Worm (Caenorhabditis elegans) whole organism, L4 larva: Measurements from ENCODE around the gene cyp-34A1.

ENCODE experiments used
- D1046.2 ChIP-seq: fragments of 200-800 bp; sonication (Bioruptor generic); IDR thresholded peaks from 2 replicates; pipeline ENCODE4 v1.3.6; 2022; ENCODE audit warnings: missing genetic modification characterization, missing compliant biosample characterization
- F10B5.3 ChIP-seq: sonication (generic microtip); optimal IDR thresholded peaks from 2 replicates; lab custom pipeline; 2016; ENCODE audit warnings: mild to moderate bottlenecking, missing genetic modification characterization, missing compliant biosample characterization
- F26F4.8 ChIP-seq: fragments of 200-800 bp; sonication (Bioruptor generic); conservative IDR thresholded peaks from 2 replicates; pipeline ENCODE4 v1.3.6; 2022; ENCODE audit warnings: missing genetic modification characterization, missing compliant biosample characterization
- T20F7.1 ChIP-seq: fragments of 200-800 bp; sonication (Bioruptor generic); optimal IDR thresholded peaks from 2 replicates; lab custom pipeline; 2018; ENCODE audit warnings: mild to moderate bottlenecking, missing genetic modification characterization, missing compliant biosample characterization
- Y105C5A.15 ChIP-seq: fragments of 200-800 bp; sonication (Bioruptor generic); IDR thresholded peaks from 2 replicates; pipeline ENCODE4 v1.3.6; 2022; ENCODE audit warnings: missing genetic modification characterization, missing compliant biosample characterization
- Y5F2A.4 ChIP-seq: fragments of 200-800 bp; sonication (Bioruptor generic); optimal IDR thresholded peaks from 2 replicates; lab custom pipeline; 2018; ENCODE audit warnings: mild to moderate bottlenecking, missing genetic modification characterization, missing compliant biosample characterization
- ZK337.2 ChIP-seq: fragments of 200-800 bp; sonication (Bioruptor generic); IDR thresholded peaks from 2 replicates; pipeline ENCODE4 v1.3.6; 2022; ENCODE audit warnings: missing genetic modification reagents, missing genetic modification characterization, missing compliant biosample characterization
- aha-1 ChIP-seq: fragments of 150-350 bp; peaks from one replicate; lab custom pipeline; 2014; ENCODE audit warnings: missing biosample characterization, missing genetic modification characterization
- ama-1 ChIP-seq: fragments of 150-350 bp; optimal IDR thresholded peaks from 2 replicates; lab custom pipeline; 2014; ENCODE audit warnings: inconsistent platforms, mixed read lengths
- ceh-20 ChIP-seq: fragments of 200-800 bp; sonication (Bioruptor generic); IDR thresholded peaks from 2 replicates; pipeline ENCODE4 v1.3.6; 2022; ENCODE audit warnings: missing genetic modification reagents, missing genetic modification characterization, missing compliant biosample characterization
- ceh-32 ChIP-seq: sonication (generic microtip); optimal IDR thresholded peaks from 2 replicates; lab custom pipeline; 2016; ENCODE audit warnings: mild to moderate bottlenecking, missing genetic modification characterization, missing compliant biosample characterization; ENCODE audit not compliant: poor library complexity
- ceh-82 ChIP-seq: sonication (generic microtip); optimal IDR thresholded peaks from 2 replicates; lab custom pipeline; 2017; ENCODE audit warnings: missing biosample characterization, missing genetic modification characterization
- ces-1 ChIP-seq: fragments of 150-350 bp; sonication (generic microtip); optimal IDR thresholded peaks from 4 replicates; lab custom pipeline; 2014; ENCODE audit warnings: missing biosample characterization, missing genetic modification reagents, missing genetic modification characterization
- ctbp-1 ChIP-seq: fragments of 200-800 bp; sonication (Bioruptor generic); IDR thresholded peaks from 2 replicates; pipeline ENCODE4 v1.3.6; 2022; ENCODE audit warnings: missing genetic modification reagents, missing genetic modification characterization, missing compliant biosample characterization
- daf-12 ChIP-seq: fragments of 150-350 bp; optimal IDR thresholded peaks from 2 replicates; lab custom pipeline; 2014; ENCODE audit warnings: missing biosample characterization, missing genetic modification reagents, missing genetic modification characterization
- daf-19 ChIP-seq: fragments of 200-800 bp; sonication (Bioruptor generic); conservative IDR thresholded peaks from 2 replicates; pipeline ENCODE4 v1.3.6; 2022; ENCODE audit warnings: missing genetic modification characterization, missing compliant biosample characterization
- dmd-6 ChIP-seq: fragments of 200-800 bp; sonication (Bioruptor generic); IDR thresholded peaks from 2 replicates; pipeline ENCODE4 v1.3.6; 2022; ENCODE audit warnings: missing genetic modification reagents, missing genetic modification characterization, missing compliant biosample characterization
- dmd-8 ChIP-seq: fragments of 200-800 bp; sonication (Bioruptor generic); IDR thresholded peaks from 2 replicates; pipeline ENCODE4 v1.3.6; 2022; ENCODE audit warnings: missing genetic modification characterization, missing compliant biosample characterization
- dpl-1 ChIP-seq: fragments of 150-350 bp; optimal IDR thresholded peaks from 2 replicates; lab custom pipeline; 2014; ENCODE audit warnings: missing biosample characterization, missing genetic modification reagents, missing genetic modification characterization
- dve-1 ChIP-seq: sonication (generic microtip); optimal IDR thresholded peaks from 2 replicates; lab custom pipeline; 2017; ENCODE audit warnings: antibody characterized with exemption, mild to moderate bottlenecking, missing genetic modification characterization, missing compliant biosample characterization; ENCODE audit not compliant: insufficient read depth
- hmg-1.1 ChIP-seq: fragments of 200-800 bp; sonication (Bioruptor generic); IDR thresholded peaks from 2 replicates; pipeline ENCODE4 v1.3.6; 2022; ENCODE audit warnings: missing genetic modification reagents, missing genetic modification characterization, missing compliant biosample characterization
- lin-29 ChIP-seq: fragments of 200-800 bp; sonication (Bioruptor generic); IDR thresholded peaks from 2 replicates; pipeline ENCODE4 v1.3.6; 2022; ENCODE audit warnings: missing genetic modification reagents, missing genetic modification characterization, missing compliant biosample characterization
- lin-39 ChIP-seq: fragments of 150-350 bp; optimal IDR thresholded peaks from 2 replicates; lab custom pipeline; 2014; ENCODE audit warnings: missing biosample characterization, missing genetic modification reagents, missing genetic modification characterization
- lir-3 ChIP-seq: sonication (generic microtip); optimal IDR thresholded peaks from 2 replicates; lab custom pipeline; 2016; ENCODE audit warnings: mild to moderate bottlenecking, missing genetic modification characterization, missing compliant biosample characterization
- madf-5 ChIP-seq, 2 experiments: fragments of 200-800 bp; sonication (Bioruptor generic); IDR thresholded peaks; 2 replicates each; pipeline ENCODE4 v1.3.6; 2022; ENCODE audit warnings: missing compliant biosample characterization in 2 of 2, missing genetic modification characterization in 2 of 2
- mdl-1 ChIP-seq, 2 experiments: fragments of 150-350 bp in 1 of 2; sonication (generic microtip) in 1 of 2; optimal IDR thresholded peaks; 2 replicates each; lab custom pipeline; 2014 to 2017; ENCODE audit warnings: missing biosample characterization in 2 of 2, missing genetic modification characterization in 2 of 2
- mdt-29 ChIP-seq: fragments of 200-800 bp; sonication (Bioruptor generic); IDR thresholded peaks from 2 replicates; pipeline ENCODE4 v1.3.6; 2022; ENCODE audit warnings: missing genetic modification reagents, missing genetic modification characterization, missing compliant biosample characterization
- nhr-11 ChIP-seq: fragments of 150-350 bp; optimal IDR thresholded peaks from 2 replicates; lab custom pipeline; 2014; ENCODE audit warnings: missing biosample characterization, missing genetic modification characterization
- nhr-237 ChIP-seq: sonication (generic microtip); optimal IDR thresholded peaks from 2 replicates; lab custom pipeline; 2017; ENCODE audit warnings: missing biosample characterization, missing genetic modification characterization
- nhr-48 ChIP-seq: sonication (generic microtip); optimal IDR thresholded peaks from 2 replicates; lab custom pipeline; 2016; ENCODE audit warnings: mild to moderate bottlenecking, missing genetic modification characterization, missing compliant biosample characterization
- nhr-76 ChIP-seq: fragments of 150-350 bp; optimal IDR thresholded peaks from 2 replicates; lab custom pipeline; 2014; ENCODE audit warnings: missing biosample characterization, missing genetic modification characterization
- php-3 ChIP-seq: fragments of 200-800 bp; sonication (Bioruptor generic); IDR thresholded peaks from 2 replicates; pipeline ENCODE4 v1.3.6; 2022; ENCODE audit warnings: missing genetic modification reagents, missing genetic modification characterization, missing compliant biosample characterization
- rbr-2 ChIP-seq: sonication (generic microtip); optimal IDR thresholded peaks from 2 replicates; lab custom pipeline; 2016; ENCODE audit warnings: missing genotype, missing genetic modification characterization, missing compliant biosample characterization
- saeg-2 ChIP-seq: fragments of 200-800 bp; sonication (Bioruptor generic); IDR thresholded peaks from 2 replicates; pipeline ENCODE4 v1.3.6; 2022; ENCODE audit warnings: missing genetic modification reagents, missing genetic modification characterization, missing compliant biosample characterization
- set-16 ChIP-seq: fragments of 200-800 bp; sonication (Bioruptor generic); IDR thresholded peaks from 2 replicates; pipeline ENCODE4 v1.3.6; 2022; ENCODE audit warnings: missing genetic modification reagents, missing genetic modification characterization, missing compliant biosample characterization
- skn-1 ChIP-seq: fragments of 150-350 bp; optimal IDR thresholded peaks from 2 replicates; lab custom pipeline; 2014; ENCODE audit warnings: missing biosample characterization, missing genetic modification characterization
- snpc-1.2 ChIP-seq: fragments of 200-800 bp; sonication (Bioruptor generic); IDR thresholded peaks from 2 replicates; pipeline ENCODE4 v1.3.6; 2022; ENCODE audit warnings: missing genetic modification reagents, missing genetic modification characterization, missing compliant biosample characterization
- tag-97 ChIP-seq: fragments of 200-800 bp; sonication (Bioruptor generic); IDR thresholded peaks from 2 replicates; pipeline ENCODE4 v1.3.6; 2022; ENCODE audit warnings: missing genetic modification characterization, missing compliant biosample characterization
- unc-130 ChIP-seq: sonication (generic microtip); optimal IDR thresholded peaks from 2 replicates; lab custom pipeline; 2016; ENCODE audit warnings: missing genetic modification reagents, missing genetic modification characterization, missing compliant biosample characterization
- unc-62 ChIP-seq, 3 experiments: fragments of 150-350 bp in 1 of 3; sonication (generic microtip); optimal IDR thresholded peaks in 2 of 3; peaks in 1 of 3; 1 replicate in 1 of 3; 2 replicates in 2 of 3; lab custom pipeline; 2014 to 2017; ENCODE audit warnings: missing biosample characterization in 3 of 3, missing genetic modification characterization in 3 of 3, missing genetic modification reagents in 3 of 3, missing genotype in 1 of 3
- vab-7 ChIP-seq: fragments of 200-800 bp; sonication (Bioruptor generic); IDR thresholded peaks from 2 replicates; pipeline ENCODE4 v1.3.6; 2022; ENCODE audit warnings: missing genetic modification reagents, missing genetic modification characterization, missing compliant biosample characterization
- zag-1 ChIP-seq: fragments of 150-350 bp; optimal IDR thresholded peaks from 2 replicates; lab custom pipeline; 2014; ENCODE audit warnings: missing biosample characterization, missing genetic modification characterization
- zip-11 ChIP-seq: fragments of 200-800 bp; sonication (Bioruptor generic); IDR thresholded peaks from 2 replicates; pipeline ENCODE4 v1.3.6; 2022; ENCODE audit warnings: missing genetic modification characterization, missing compliant biosample characterization
- zip-2 ChIP-seq: fragments of 150-350 bp; optimal IDR thresholded peaks from 2 replicates; lab custom pipeline; 2014; ENCODE audit warnings: missing biosample characterization, missing genetic modification characterization
- ztf-7 ChIP-seq: fragments of 150-350 bp; optimal IDR thresholded peaks from 2 replicates; lab custom pipeline; 2014; ENCODE audit warnings: missing biosample characterization, missing genetic modification characterization

cyp-34A1 gene

ce11 chrV:15290995-15291394 is 3.2 kb upstream of the cyp-34A1 start, which contains the start of gene cyp-34A2:
Gene cyp-34A2, minus strand, starts transcription at chrV:15291095.
- no peak for TF ChIP-seq tag-97 (GFP tag; lab: Robert Waterston, UW)
- no peak for TF ChIP-seq T20F7.1 (GFP tag; lab: Kevin White, UChicago)
- TF ChIP-seq D1046.2 (GFP tag; lab: Robert Waterston, UW) = no peak
- no peak for TF ChIP-seq nhr-237
- no peak for TF ChIP-seq unc-62 (GFP tag; optimal IDR thresholded peaks at IDR 0.05 in 1 of 2; lab: Kevin White, UChicago)
- no peak for TF ChIP-seq unc-62 (tag; optimal IDR thresholded peaks at IDR 0.05; lab: Kevin White, UChicago)
- no peak for TF ChIP-seq unc-130 (GFP tag; lab: Kevin White, UChicago)
- TF ChIP-seq nhr-76 (tag; lab: Kevin White, UChicago) = no peak
- no peak for TF ChIP-seq lin-39 (tag; lab: Kevin White, UChicago)
- TF ChIP-seq zag-1 = no peak
- no peak for TF ChIP-seq snpc-1.2 (GFP tag; lab: Robert Waterston, UW)
- TF ChIP-seq F26F4.8 = no peak
- no peak for TF ChIP-seq hmg-1.1

- TF ChIP-seq dmd-6 (GFP tag; lab: Robert Waterston, UW) = peak; percentile 96
- no peak for TF ChIP-seq vab-7 (GFP tag; lab: Robert Waterston, UW)
Observed at ce11 chrV:15285984-15286383, 1.8 kb downstream of the cyp-34A1 start.

- no peak for TF ChIP-seq ceh-32 (tag; lab: Kevin White, UChicago)
- TF ChIP-seq lin-39 (tag; lab: Kevin White, UChicago) = no peak
- TF ChIP-seq madf-5 (GFP tag; IDR thresholded peaks at IDR 0.05; lab: Robert Waterston, UW) = no peak
- no peak for TF ChIP-seq aha-1 (tag; lab: Kevin White, UChicago)
- TF ChIP-seq dpl-1 (GFP tag; lab: Kevin White, UChicago) = no peak
- no peak for TF ChIP-seq nhr-48
- no peak for TF ChIP-seq Y105C5A.15 (GFP tag; lab: Robert Waterston, UW)
- no peak for TF ChIP-seq ctbp-1 (GFP tag; lab: Robert Waterston, UW)
- no peak for TF ChIP-seq vab-7 (GFP tag; lab: Robert Waterston, UW)
- TF ChIP-seq F10B5.3 (tag; lab: Kevin White, UChicago) = no peak
- TF ChIP-seq zip-2 = no peak
- TF ChIP-seq ceh-82 (tag; lab: Kevin White, UChicago) = no peak
- no peak for TF ChIP-seq Y5F2A.4
- no peak for TF ChIP-seq daf-12
- TF ChIP-seq mdt-29 = no peak
- no peak for TF ChIP-seq unc-62 (GFP tag; optimal IDR thresholded peaks at IDR 0.05 in 1 of 2; lab: Kevin White, UChicago)
- TF ChIP-seq unc-62 (tag; optimal IDR thresholded peaks at IDR 0.05; lab: Kevin White, UChicago) = no peak
- no peak for TF ChIP-seq mdl-1 (tag; optimal IDR thresholded peaks at IDR 0.05; lab: Kevin White, UChicago)
- no peak for TF ChIP-seq skn-1
- no peak for TF ChIP-seq zip-11 (GFP tag; lab: Robert Waterston, UW)
- TF ChIP-seq, all 104 proteins: peak for 0
Observed at ce11 chrV:15281279-15281949, 6.3 kb downstream of the cyp-34A1 start, which contains the start of the genes srw-19 and srx-51. Gene srw-19, minus strand, starts transcription at chrV:15281379. Gene srx-51, plus strand, starts transcription at chrV:15281899.

- TF ChIP-seq nhr-11 (tag; lab: Kevin White, UChicago) = peak; percentile 19
- no peak for TF ChIP-seq daf-19 (GFP tag; lab: Robert Waterston, UW)
Observed at ce11 chrV:15276915-15277314, 10.8 kb downstream of the cyp-34A1 start, which contains the start of gene srw-17. Gene srw-17, minus strand, starts transcription at chrV:15277015.

ce11 chrV:15274757-15275156 is 13.0 kb downstream of the cyp-34A1 start, which contains the start of gene srw-16:
Gene srw-16, minus strand, starts transcription at chrV:15274857.
- TF ChIP-seq dmd-8 (GFP tag; lab: Robert Waterston, UW) = no peak
- TF ChIP-seq ama-1 (lab: Kevin White, UChicago) = no peak
- TF ChIP-seq ztf-7 (tag; lab: Kevin White, UChicago) = no peak
- no peak for TF ChIP-seq dve-1 (tag; lab: Kevin White, UChicago)
- TF ChIP-seq saeg-2 (GFP tag; lab: Robert Waterston, UW) = no peak
- TF ChIP-seq dpl-1 (GFP tag; lab: Kevin White, UChicago) = no peak
- TF ChIP-seq lin-39 (tag; lab: Kevin White, UChicago) = no peak
- TF ChIP-seq set-16 (GFP tag; lab: Robert Waterston, UW) = no peak
- no peak for TF ChIP-seq lin-29 (GFP tag; lab: Robert Waterston, UW)
- no peak for TF ChIP-seq ces-1 (GFP tag; lab: Kevin White, UChicago)
- no peak for TF ChIP-seq ceh-20 (GFP tag; lab: Robert Waterston, UW)
- TF ChIP-seq rbr-2 (tag; lab: Kevin White, UChicago) = no peak
- no peak for TF ChIP-seq ZK337.2
- TF ChIP-seq lir-3 (tag; lab: Kevin White, UChicago) = no peak
- TF ChIP-seq php-3 (GFP tag; lab: Robert Waterston, UW) = no peak
